In the genomic region with DNA sequence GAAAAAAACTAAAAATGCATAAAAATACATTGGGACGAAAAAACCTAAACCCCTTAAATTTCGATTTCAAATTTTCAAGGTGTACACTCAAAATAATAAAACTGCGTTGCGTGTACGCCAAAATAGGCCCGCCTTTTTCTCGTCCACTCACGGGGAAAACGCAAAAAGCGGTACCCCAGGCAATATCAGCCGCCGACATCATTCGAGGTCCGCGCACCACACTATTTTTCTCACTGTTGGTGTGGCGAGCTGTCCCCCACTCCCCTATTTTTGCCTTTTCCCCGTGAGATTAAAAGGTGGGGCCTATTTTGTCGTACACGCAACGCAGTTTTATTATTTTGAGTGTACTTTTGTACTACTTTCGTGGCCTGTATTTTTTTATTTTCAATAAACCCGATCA, we compare ENCODE assay signal across 2 worm cellular contexts.
TF ChIP-seq lines count a peak whose summit lies in the region.

No protein-coding gene starts in this region.

TF ChIP-seq in whole organism, L1 larva, 84 proteins besides CTCF, POLR2A, EP300 and RAD21:
- TF ChIP-seq snpc-4 (tag; optimal IDR thresholded peaks at IDR 0.05; lab: Kevin White, UChicago): peak; percentile 2

TF ChIP-seq in whole organism, young adult, 124 proteins besides CTCF, POLR2A, EP300 and RAD21:
- TF ChIP-seq hmg-1.2 (GFP tag; IDR thresholded peaks at IDR 0.05; lab: Robert Waterston, UW) (peak; percentile 77), snpc-1.1 (tag; optimal IDR thresholded peaks at IDR 0.05; lab: Kevin White, UChicago; ENCODE audit: insufficient read depth) (peak; percentile 62), pbrm-1 (GFP tag; IDR thresholded peaks at IDR 0.05; lab: Robert Waterston, UW) (peak; percentile 27; the same call in 1 of the 2 replicates), snpc-4 (GFP tag; optimal IDR thresholded peaks at IDR 0.05; lab: Kevin White, UChicago) (peak; percentile 42), snpc-4 (tag; optimal IDR thresholded peaks at IDR 0.05; lab: Kevin White, UChicago) (peak in 2 of 4 experiments; percentile 89 to 93)
